Worm (Caenorhabditis elegans): ENCODE data around the gene F36H9.7.
"Not testable (repeated sequence)": the region's sequence is repeated elsewhere in the genome, so short reads cannot be mapped to it uniquely, and the experiment has no call there.

The F36H9.7 gene

ce11 chrV:1821287-1821686, 46.6 kb upstream of the F36H9.7 start, which contains the start of the genes gly-7 and mrpl-39 (continued):
- no peak for TF ChIP-seq daf-16 (GFP tag; optimal IDR thresholded peaks at IDR 0.05)
- TF ChIP-seq daf-16 (tag; optimal IDR thresholded peaks at IDR 0.05), result peak; percentile 26
- TF ChIP-seq Y105C5A.15 (GFP tag; IDR thresholded peaks at IDR 0.05), result no peak
- TF ChIP-seq arid-1 (GFP tag; conservative IDR thresholded peaks at IDR 0.05), result no peak
- no peak for TF ChIP-seq snpc-4 (tag; optimal IDR thresholded peaks at IDR 0.05)
- TF ChIP-seq sdz-12 (GFP tag; optimal IDR thresholded peaks at IDR 0.05), result no peak
- TF ChIP-seq dve-1 (tag; optimal IDR thresholded peaks at IDR 0.05; ENCODE audit: insufficient read depth), result no peak
- no peak for TF ChIP-seq ceh-44 (GFP tag; IDR thresholded peaks at IDR 0.05)
- TF ChIP-seq lin-1 (GFP tag; IDR thresholded peaks at IDR 0.05), result peak; percentile 97

- TF ChIP-seq lin-38 (GFP tag; IDR thresholded peaks at IDR 0.05) (peak; percentile 49; the same call in 1 of the 2 replicates), hlh-11 (tag; optimal IDR thresholded peaks at IDR 0.05) (no peak)
Measured at ce11 chrV:1820749-1821148, 46.0 kb upstream of the F36H9.7 start.

ce11 chrV:1820016-1820415, 45.3 kb upstream of the F36H9.7 start:
- TF ChIP-seq Y48G9A.11 (GFP tag; IDR thresholded peaks at IDR 0.05), result no peak
- TF ChIP-seq set-16 (GFP tag; IDR thresholded peaks at IDR 0.05), result 0 out of 2 replicates have a peak, but pooled peaks have one; percentile 13
- TF ChIP-seq F37D6.2 (tag; optimal IDR thresholded peaks at IDR 0.05), result no peak
- peak in 1 of 2 experiments; percentile 71 for TF ChIP-seq unc-62 (GFP tag; optimal IDR thresholded peaks at IDR 0.05 in 1 of 2)
- TF ChIP-seq unc-62 (tag; optimal IDR thresholded peaks at IDR 0.05), result no peak
- no peak for TF ChIP-seq F49E8.2 (tag; optimal IDR thresholded peaks at IDR 0.05; ENCODE audit: borderline replicate concordance)
- TF ChIP-seq dve-1 (tag; optimal IDR thresholded peaks at IDR 0.05; ENCODE audit: insufficient read depth), result no peak
- no peak for TF ChIP-seq zip-2 (tag; optimal IDR thresholded peaks at IDR 0.05)

- TF ChIP-seq egl-43 (GFP tag; IDR thresholded peaks at IDR 0.05); Y48G9A.11 (GFP tag; IDR thresholded peaks at IDR 0.05); nhr-28 (tag; optimal IDR thresholded peaks at IDR 0.05): not testable (repeated sequence)
Measured at ce11 chrV:1814784-1815183, 40.1 kb upstream of the F36H9.7 start, which contains the start of gene Y46H3A.5. Y46H3A.5 (minus strand) TSS chrV:1814884.

ce11 chrV:1811035-1811434, 36.3 kb upstream of the F36H9.7 start, which contains the start of gene Y46H3A.4:
Y46H3A.4 (minus strand) TSS chrV:1811135.
- TF ChIP-seq nhr-6 (tag; optimal IDR thresholded peaks at IDR 0.05) (no peak), nhr-11 (tag; optimal IDR thresholded peaks at IDR 0.05) (no peak), mxl-3 (GFP tag; optimal IDR thresholded peaks at IDR 0.05) (no peak), mxl-2 (GFP tag; conservative IDR thresholded peaks at IDR 0.05) (no peak), unc-130 (GFP tag; optimal IDR thresholded peaks at IDR 0.05) (no peak), Y75B8A.6 (GFP tag; IDR thresholded peaks at IDR 0.05) (no peak), lin-15B (tag; optimal IDR thresholded peaks at IDR 0.05) (no peak), nhr-42 (GFP tag; IDR thresholded peaks at IDR 0.05) (no peak)

- TF ChIP-seq dmd-8 (GFP tag; IDR thresholded peaks at IDR 0.05) (no peak), hlh-30 (tag; optimal IDR thresholded peaks at IDR 0.05; ENCODE audit: insufficient read depth) (no peak), lim-7 (GFP tag; IDR thresholded peaks at IDR 0.05) (no peak), arid-1 (GFP tag; conservative IDR thresholded peaks at IDR 0.05) (no peak), mxl-2 (GFP tag; conservative IDR thresholded peaks at IDR 0.05) (no peak), php-3 (GFP tag; IDR thresholded peaks at IDR 0.05) (no peak), aly-2 (tag; optimal IDR thresholded peaks at IDR 0.05) (no peak), daf-8 (GFP tag; IDR thresholded peaks at IDR 0.05) (no peak), F10B5.3 (tag; optimal IDR thresholded peaks at IDR 0.05) (no peak), lin-13 (GFP tag; optimal IDR thresholded peaks at IDR 0.05) (no peak), rbr-2 (tag; optimal IDR thresholded peaks at IDR 0.05) (no peak), dmd-9 (GFP tag; IDR thresholded peaks at IDR 0.05) (no peak), lir-3 (tag; optimal IDR thresholded peaks at IDR 0.05) (no peak), ZK546.5 (tag; optimal IDR thresholded peaks at IDR 0.05) (no peak), nhr-41 (GFP tag; IDR thresholded peaks at IDR 0.05) (no peak)
Measured at ce11 chrV:1807160-1807559, 32.4 kb upstream of the F36H9.7 start, which contains the start of gene srt-42. srt-42 (plus strand) TSS chrV:1807460.
